Fruit fly (Drosophila melanogaster): ENCODE results near the gene LysX.

LysX gene

DNA sequence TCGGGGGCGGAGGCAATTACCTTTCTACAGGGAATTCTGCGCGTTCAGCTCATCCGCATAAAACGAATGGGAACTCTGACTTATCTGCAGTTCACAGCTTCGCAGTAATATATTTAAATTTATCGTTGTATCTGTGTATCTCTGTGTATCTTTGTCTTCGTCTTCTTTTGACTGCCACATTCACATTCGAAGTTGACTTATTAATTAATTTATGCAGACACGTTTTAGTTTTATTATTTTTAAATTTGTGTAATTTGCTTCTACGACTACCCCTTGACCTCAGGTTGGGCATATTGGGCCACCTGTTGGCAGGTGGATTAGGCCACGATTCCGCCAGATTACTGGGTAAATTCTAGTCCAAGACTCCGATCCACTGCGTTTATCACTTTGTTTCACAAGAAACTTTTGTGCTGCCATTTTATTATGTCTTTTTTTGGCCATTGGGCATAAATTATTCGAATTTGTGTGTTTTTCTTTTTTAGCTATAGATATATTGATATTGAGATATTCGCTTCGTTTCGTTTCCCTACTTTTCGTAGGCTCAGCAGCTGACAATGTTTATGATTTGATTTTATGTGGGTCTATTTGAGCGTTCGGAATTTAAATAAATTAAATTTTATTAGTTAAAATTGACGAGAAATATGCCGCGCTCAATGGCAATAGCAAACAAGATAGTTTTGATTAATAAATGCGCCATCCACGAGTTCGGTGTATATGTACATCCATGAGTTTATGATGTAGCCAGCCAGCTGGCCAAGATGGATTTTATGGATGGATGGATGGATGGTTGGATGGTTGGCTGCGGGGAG is 42.4 kb downstream of the LysX start (continued):
- TF ChIP-seq h (optimal IDR thresholded peaks at IDR 0.05) (no peak), peb (GFP tag; IDR thresholded peaks at IDR 0.05) (no peak), YL-1 (GFP tag; optimal IDR thresholded peaks at IDR 0.05) (no peak), slbo (GFP tag; IDR thresholded peaks at IDR 0.05) (peak; percentile 69), mam (GFP tag; optimal IDR thresholded peaks at IDR 0.05) (peak; percentile 24), zfh1 (GFP tag; IDR thresholded peaks at IDR 0.05) (peak; percentile 35; the same call in 1 of the 3 replicates), ind (GFP tag; optimal IDR thresholded peaks at IDR 0.05) (peak; percentile 39), zen (tag; optimal IDR thresholded peaks at IDR 0.05) (no peak), Ada2b (GFP tag; IDR thresholded peaks at IDR 0.05) (0 out of 2 replicates have a peak, but pooled peaks have one; percentile 25), Max (GFP tag; optimal IDR thresholded peaks at IDR 0.05) (no peak), CG15479 (GFP tag; optimal IDR thresholded peaks at IDR 0.05) (no peak), Atf-2 (GFP tag; optimal IDR thresholded peaks at IDR 0.05) (no peak), CG34224 (GFP tag; IDR thresholded peaks at IDR 0.05; ENCODE audit: partially characterized antibody) (no peak), CG32532 (GFP tag; IDR thresholded peaks at IDR 0.05) (0 out of 2 replicates have a peak, but pooled peaks have one; percentile 29), CG18764 (GFP tag; optimal IDR thresholded peaks at IDR 0.05) (no peak), CG32767 (GFP tag; IDR thresholded peaks at IDR 0.05) (no peak), CG10543 (GFP tag; optimal IDR thresholded peaks at IDR 0.05) (no peak), Dfd (GFP tag; optimal IDR thresholded peaks at IDR 0.05) (no peak), Chrac-16 (GFP tag; optimal IDR thresholded peaks at IDR 0.05) (no peak), CG4360 (GFP tag; IDR thresholded peaks at IDR 0.05) (no peak), chinmo (GFP tag; IDR thresholded peaks at IDR 0.05; ENCODE audit: partially characterized antibody) (0 out of 4 replicates have a peak, but pooled peaks have one; percentile 70), zf30C (GFP tag; optimal IDR thresholded peaks at IDR 0.05) (no peak), gsb (GFP tag; IDR thresholded peaks at IDR 0.05) (no peak), sob (GFP tag; IDR thresholded peaks at IDR 0.05) (peak; percentile 34; the same call in 1 of the 2 replicates), CG11504 (tag; optimal IDR thresholded peaks at IDR 0.05) (peak; percentile 12), Mad (GFP tag; optimal IDR thresholded peaks at IDR 0.05) (no peak), pan (optimal IDR thresholded peaks at IDR 0.05) (no peak), pan (GFP tag; optimal IDR thresholded peaks at IDR 0.05 in 1 of 2, IDR thresholded peaks at IDR 0.05 in 1 of 2) (peak in 1 of 2 experiments; percentile 22), Sry-δ (GFP tag; optimal IDR thresholded peaks at IDR 0.05) (no peak), GATAe (GFP tag; conservative IDR thresholded peaks at IDR 0.05) (no peak), Sox102F (GFP tag; optimal IDR thresholded peaks at IDR 0.05) (peak; percentile 28), CG13624 (GFP tag; optimal IDR thresholded peaks at IDR 0.05) (peak; percentile 20), CG30431 (GFP tag; optimal IDR thresholded peaks at IDR 0.05) (no peak), CG13894 (tag; optimal IDR thresholded peaks at IDR 0.05) (peak; percentile 20), CG30403 (GFP tag; optimal IDR thresholded peaks at IDR 0.05) (peak; percentile 20), dpn (GFP tag; optimal IDR thresholded peaks at IDR 0.05) (peak; percentile 4 to 18), CG11398 (GFP tag; optimal IDR thresholded peaks at IDR 0.05) (no peak), CG6254 (GFP tag; optimal IDR thresholded peaks at IDR 0.05) (no peak), gem (tag; optimal IDR thresholded peaks at IDR 0.05) (peak; percentile 24), sisA (GFP tag; IDR thresholded peaks at IDR 0.05) (peak; percentile 12; the same call in 1 of the 2 replicates), Pdp1 (GFP tag; optimal IDR thresholded peaks at IDR 0.05) (peak in 1 of 2 experiments; percentile 1), CG1792 (GFP tag; optimal IDR thresholded peaks at IDR 0.05) (no peak), CG1647 (GFP tag; optimal IDR thresholded peaks at IDR 0.05) (no peak), CG10979 (tag; optimal IDR thresholded peaks at IDR 0.05) (no peak), Dek (tag; optimal IDR thresholded peaks at IDR 0.05) (no peak), jigr1 (GFP tag; IDR thresholded peaks at IDR 0.05) (no peak), CG17359 (tag; optimal IDR thresholded peaks at IDR 0.05) (peak; percentile 0), CG5953 (GFP tag; IDR thresholded peaks at IDR 0.05) (no peak), CG15269 (tag; optimal IDR thresholded peaks at IDR 0.05) (peak; percentile 0), insv (GFP tag; optimal IDR thresholded peaks at IDR 0.05) (no peak)
